2 worm cellular contexts compared by ENCODE assay signal in genomic region chrX:15598661-15599384, ce11.
A peak's percentile ranks its signal among the peaks of the same experiment; 100 is the strongest.
TF ChIP-seq lines count a peak whose summit lies in the region.

No protein-coding gene starts in this region.

TF ChIP-seq in whole organism, L3 larva, 47 proteins besides CTCF, POLR2A, EP300 and RAD21 (continued from another document):
- TF ChIP-seq lin-39 (tag; optimal IDR thresholded peaks at IDR 0.05; lab: Kevin White, UChicago) (no peak), pha-4 (tag; optimal IDR thresholded peaks at IDR 0.05; lab: Kevin White, UChicago) (peak; percentile 18), fos-1 (tag; optimal IDR thresholded peaks at IDR 0.05; lab: Kevin White, UChicago) (no peak), eor-1 (tag; optimal IDR thresholded peaks at IDR 0.05; lab: Kevin White, UChicago) (no peak)

TF ChIP-seq in whole organism, L4 larva, 104 proteins besides CTCF, POLR2A, EP300 and RAD21 (continued from another document):
- no peak for TF ChIP-seq mxl-2 (GFP tag; conservative IDR thresholded peaks at IDR 0.05; lab: Robert Waterston, UW)
- TF ChIP-seq Y48G9A.11 (GFP tag; IDR thresholded peaks at IDR 0.05; lab: Robert Waterston, UW), result no peak
- no peak for TF ChIP-seq zip-11 (GFP tag; IDR thresholded peaks at IDR 0.05; lab: Robert Waterston, UW)
- TF ChIP-seq aha-1 (tag; lab: Kevin White, UChicago), result peak; percentile 87
- TF ChIP-seq ama-1 (optimal IDR thresholded peaks at IDR 0.05; lab: Kevin White, UChicago), result no peak
- no peak for TF ChIP-seq vab-7 (GFP tag; IDR thresholded peaks at IDR 0.05; lab: Robert Waterston, UW)
- TF ChIP-seq daf-16 (GFP tag; optimal IDR thresholded peaks at IDR 0.05; lab: Kevin White, UChicago), result no peak
- TF ChIP-seq daf-16 (tag; optimal IDR thresholded peaks at IDR 0.05; lab: Kevin White, UChicago), result peak; percentile 31
- TF ChIP-seq T26A8.4 (GFP tag; IDR thresholded peaks at IDR 0.05; lab: Robert Waterston, UW), result no peak
- TF ChIP-seq tra-1 (GFP tag; IDR thresholded peaks at IDR 0.05; lab: Robert Waterston, UW), result peak; percentile 94
- TF ChIP-seq fkh-10 (GFP tag; optimal IDR thresholded peaks at IDR 0.05; lab: Kevin White, UChicago), result no peak
- TF ChIP-seq nhr-11 (tag; optimal IDR thresholded peaks at IDR 0.05; lab: Kevin White, UChicago), result no peak
- no peak for TF ChIP-seq arid-1 (GFP tag; conservative IDR thresholded peaks at IDR 0.05; lab: Robert Waterston, UW)
- TF ChIP-seq T20F7.1 (GFP tag; optimal IDR thresholded peaks at IDR 0.05; lab: Kevin White, UChicago), result peak; percentile 27
- TF ChIP-seq F10B5.3 (tag; optimal IDR thresholded peaks at IDR 0.05; lab: Kevin White, UChicago), result no peak
- no peak for TF ChIP-seq pha-4 (GFP tag; IDR thresholded peaks at IDR 0.05; lab: Robert Waterston, UW)
- no peak for TF ChIP-seq pha-4 (tag; optimal IDR thresholded peaks at IDR 0.05; lab: Kevin White, UChicago)
- TF ChIP-seq pqm-1 (tag; optimal IDR thresholded peaks at IDR 0.05; lab: Kevin White, UChicago), result peak; percentile 74
- peak; percentile 42 for TF ChIP-seq dve-1 (tag; optimal IDR thresholded peaks at IDR 0.05; lab: Kevin White, UChicago; ENCODE audit: insufficient read depth)
- no peak for TF ChIP-seq unc-62 (GFP tag; optimal IDR thresholded peaks at IDR 0.05 in 1 of 2; lab: Kevin White, UChicago)
- TF ChIP-seq unc-62 (tag; optimal IDR thresholded peaks at IDR 0.05; lab: Kevin White, UChicago), result no peak
- TF ChIP-seq tag-97 (GFP tag; IDR thresholded peaks at IDR 0.05; lab: Robert Waterston, UW), result no peak
- no peak for TF ChIP-seq zfp-2 (tag; optimal IDR thresholded peaks at IDR 0.05; lab: Kevin White, UChicago)
- TF ChIP-seq unc-39 (tag; optimal IDR thresholded peaks at IDR 0.05; lab: Kevin White, UChicago), result no peak
- no peak for TF ChIP-seq mdt-29 (GFP tag; IDR thresholded peaks at IDR 0.05; lab: Robert Waterston, UW)
- TF ChIP-seq cey-2 (tag; optimal IDR thresholded peaks at IDR 0.05; lab: Kevin White, UChicago; ENCODE audit: borderline replicate concordance, insufficient read depth), result no peak
- TF ChIP-seq ces-1 (GFP tag; optimal IDR thresholded peaks at IDR 0.05; lab: Kevin White, UChicago), result no peak
- no peak for TF ChIP-seq lsy-2 (tag; optimal IDR thresholded peaks at IDR 0.05; lab: Kevin White, UChicago)
- no peak for TF ChIP-seq daf-12 (tag; optimal IDR thresholded peaks at IDR 0.05; lab: Kevin White, UChicago)
- no peak for TF ChIP-seq zfp-3 (GFP tag; conservative IDR thresholded peaks at IDR 0.05; lab: Robert Waterston, UW)
- TF ChIP-seq nhr-10 (tag; optimal IDR thresholded peaks at IDR 0.05; lab: Kevin White, UChicago), result no peak
- 0 out of 2 replicates have a peak, but pooled peaks have one; percentile 9 for TF ChIP-seq saeg-2 (GFP tag; IDR thresholded peaks at IDR 0.05; lab: Robert Waterston, UW)
- no peak for TF ChIP-seq F49E8.2 (tag; optimal IDR thresholded peaks at IDR 0.05; lab: Kevin White, UChicago; ENCODE audit: borderline replicate concordance)
- no peak for TF ChIP-seq F37D6.2 (tag; optimal IDR thresholded peaks at IDR 0.05; lab: Kevin White, UChicago)
- TF ChIP-seq nhr-111 (GFP tag; optimal IDR thresholded peaks at IDR 0.05; lab: Kevin White, UChicago), result no peak
- TF ChIP-seq gei-8 (GFP tag; optimal IDR thresholded peaks at IDR 0.05; lab: Kevin White, UChicago), result no peak
- no peak for TF ChIP-seq ceh-20 (GFP tag; IDR thresholded peaks at IDR 0.05; lab: Robert Waterston, UW)
- TF ChIP-seq nhr-28 (tag; optimal IDR thresholded peaks at IDR 0.05; lab: Kevin White, UChicago), result peak; percentile 80
- peak; percentile 14 for TF ChIP-seq mxl-3 (GFP tag; optimal IDR thresholded peaks at IDR 0.05; lab: Kevin White, UChicago)
- TF ChIP-seq lin-38 (GFP tag; IDR thresholded peaks at IDR 0.05; lab: Robert Waterston, UW), result no peak
- no peak for TF ChIP-seq nhr-41 (GFP tag; IDR thresholded peaks at IDR 0.05; lab: Robert Waterston, UW)
